Worm (Caenorhabditis elegans): ENCODE results near the gene Y54H5A.2.

The Y54H5A.2 gene

DNA sequence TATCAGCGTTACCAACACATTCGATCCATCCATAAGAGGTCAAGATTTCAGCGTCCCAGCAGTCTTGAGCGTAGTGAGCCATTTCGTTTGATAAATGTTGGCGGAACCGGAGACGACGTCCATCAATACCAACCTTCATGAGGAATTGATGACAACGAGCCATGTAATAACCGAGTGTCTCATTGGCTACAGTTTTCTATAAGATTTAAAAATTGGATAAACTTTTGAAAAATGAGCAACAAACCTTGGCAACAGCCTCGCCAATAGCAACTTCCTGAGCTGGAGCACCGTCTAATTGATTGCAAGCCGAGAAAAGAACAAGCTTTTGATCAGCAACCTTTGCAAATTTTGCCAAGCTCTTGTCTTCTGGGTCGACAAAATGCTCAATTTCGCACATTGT is 11.4 kb upstream of the Y54H5A.2 start:
- TF ChIP-seq ceh-9 (tag; optimal IDR thresholded peaks at IDR 0.05) (no peak), F13H6.1 (tag; optimal IDR thresholded peaks at IDR 0.05) (no peak), madf-2 (tag; optimal IDR thresholded peaks at IDR 0.05) (no peak)

DNA sequence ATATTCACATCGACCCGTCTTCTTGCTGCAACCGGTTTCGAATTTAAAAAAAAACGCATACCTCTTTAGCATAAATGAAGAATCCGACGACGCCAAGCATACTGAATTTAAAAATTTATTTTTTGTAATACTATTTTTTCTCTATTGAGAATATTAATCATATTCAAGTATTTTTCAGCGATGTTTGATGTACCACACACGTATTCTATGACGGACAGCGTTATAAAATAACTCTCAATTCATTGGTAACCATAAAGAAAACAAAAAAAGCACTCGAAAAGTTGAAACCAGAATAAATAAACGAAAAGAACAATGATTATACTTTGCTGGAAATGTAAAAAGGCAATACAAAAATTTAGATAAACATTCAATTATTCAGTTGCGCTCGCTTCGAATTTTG is 10.1 kb upstream of the Y54H5A.2 start, which contains the start of gene T10F2.5:
Gene T10F2.5 (minus strand): TSS at position 101 of the 400 bp plus-strand sequence.
- TF ChIP-seq hlh-8 (tag; optimal IDR thresholded peaks at IDR 0.05) (no peak), che-1 (tag; optimal IDR thresholded peaks at IDR 0.05) (no peak), pros-1 (tag; optimal IDR thresholded peaks at IDR 0.05) (no peak), T23F11.4 (GFP tag; optimal IDR thresholded peaks at IDR 0.05) (no peak), pqm-1 (tag; optimal IDR thresholded peaks at IDR 0.05) (no peak), odd-2 (tag; optimal IDR thresholded peaks at IDR 0.05) (no peak), ceh-24 (tag; optimal IDR thresholded peaks at IDR 0.05) (no peak), lim-6 (tag; optimal IDR thresholded peaks at IDR 0.05) (no peak), madf-2 (tag; optimal IDR thresholded peaks at IDR 0.05) (no peak)

DNA sequence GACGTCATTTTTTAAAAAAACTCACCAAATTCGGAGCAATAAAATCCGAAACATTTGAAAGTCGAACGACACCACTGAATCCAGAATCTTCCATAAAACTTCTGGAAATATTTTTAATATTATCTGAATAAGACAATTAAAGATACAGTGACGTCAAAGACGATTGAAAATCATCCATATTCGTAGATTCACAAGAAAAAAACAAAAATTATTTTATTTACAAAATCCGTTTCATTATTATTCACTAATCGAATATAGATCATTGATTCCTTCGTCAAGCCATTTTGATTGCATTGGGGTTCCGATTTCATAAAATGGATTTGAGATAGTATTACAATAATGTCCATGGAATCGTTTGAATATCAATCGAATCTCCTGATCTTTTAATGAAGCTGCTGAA is 9.3 kb upstream of the Y54H5A.2 start, which contains the start of gene oxy-4:
Gene oxy-4 (minus strand): TSS at position 101 of the 400 bp plus-strand sequence.
- no peak for TF ChIP-seq C38D4.7 (GFP tag; optimal IDR thresholded peaks at IDR 0.05)
- no peak for TF ChIP-seq hlh-30 (tag; optimal IDR thresholded peaks at IDR 0.05; ENCODE audit: insufficient read depth)
- no peak for TF ChIP-seq nfya-1 (tag; optimal IDR thresholded peaks at IDR 0.05)
- TF ChIP-seq ceh-30 (tag; optimal IDR thresholded peaks at IDR 0.05): no peak
- TF ChIP-seq hlh-15 (tag; optimal IDR thresholded peaks at IDR 0.05): no peak
- TF ChIP-seq nhr-232 (tag; optimal IDR thresholded peaks at IDR 0.05): no peak
- TF ChIP-seq mec-3 (tag; optimal IDR thresholded peaks at IDR 0.05; ENCODE audit: borderline replicate concordance): no peak
- no peak for TF ChIP-seq odd-2 (tag; optimal IDR thresholded peaks at IDR 0.05)
- no peak for TF ChIP-seq pat-9 (tag; optimal IDR thresholded peaks at IDR 0.05)
- no peak for TF ChIP-seq tbx-7 (tag; optimal IDR thresholded peaks at IDR 0.05)
- TF ChIP-seq ceh-48 (tag; optimal IDR thresholded peaks at IDR 0.05): no peak
- no peak for TF ChIP-seq Y22D7AL.16 (tag; optimal IDR thresholded peaks at IDR 0.05)
- TF ChIP-seq ceh-31 (tag; optimal IDR thresholded peaks at IDR 0.05): no peak
- TF ChIP-seq ets-4 (tag; optimal IDR thresholded peaks at IDR 0.05): no peak
- no peak for TF ChIP-seq ztf-16 (tag; optimal IDR thresholded peaks at IDR 0.05)

- TF ChIP-seq hlh-15 (tag; optimal IDR thresholded peaks at IDR 0.05) (no peak), hlh-8 (tag; optimal IDR thresholded peaks at IDR 0.05) (no peak), Y22D7AL.16 (tag; optimal IDR thresholded peaks at IDR 0.05) (no peak), ceh-19 (GFP tag; optimal IDR thresholded peaks at IDR 0.05) (no peak), F13H6.1 (tag; optimal IDR thresholded peaks at IDR 0.05) (no peak), pax-1 (tag; optimal IDR thresholded peaks at IDR 0.05) (no peak), pat-9 (tag; optimal IDR thresholded peaks at IDR 0.05) (no peak), ceh-31 (tag; optimal IDR thresholded peaks at IDR 0.05) (no peak), che-1 (tag; optimal IDR thresholded peaks at IDR 0.05) (no peak), fax-1 (tag; optimal IDR thresholded peaks at IDR 0.05) (no peak), eyg-1 (tag; optimal IDR thresholded peaks at IDR 0.05) (no peak), ref-2 (tag; optimal IDR thresholded peaks at IDR 0.05) (no peak), sox-2 (GFP tag; IDR thresholded peaks at IDR 0.05) (no peak)
These were observed 6.0 kb upstream of the Y54H5A.2 start for ce11 chrIII:5155393-5155792.

DNA sequence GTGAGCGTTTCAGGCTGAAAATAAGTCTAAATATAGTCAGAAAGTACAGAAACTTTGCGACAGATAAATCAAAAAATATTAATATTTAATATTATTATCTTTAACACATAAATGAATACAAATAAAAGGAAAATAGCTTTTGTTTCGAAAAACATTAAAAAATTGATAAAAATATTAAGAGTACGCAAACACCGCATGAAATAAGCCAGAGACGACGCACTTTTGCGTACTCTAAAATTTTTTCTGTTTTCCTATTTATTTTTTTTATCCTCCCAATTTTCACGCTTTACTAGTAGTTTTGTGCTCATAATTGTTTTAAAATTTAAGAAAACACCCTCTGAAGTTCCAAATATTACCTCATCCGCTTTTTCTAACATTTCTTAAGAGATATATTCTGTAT is 3.8 kb upstream of the Y54H5A.2 start, which contains the start of the genes rbm-42 and grwd-1:
Gene rbm-42 (minus strand): TSS at position 93 of the 400 bp plus-strand sequence.
Gene grwd-1 (plus strand): TSS at position 328 of the 400 bp plus-strand sequence.
- TF ChIP-seq zip-5 (tag; optimal IDR thresholded peaks at IDR 0.05) (no peak), pros-1 (tag; optimal IDR thresholded peaks at IDR 0.05) (no peak), elt-2 (tag; optimal IDR thresholded peaks at IDR 0.05) (peak; percentile 13), ceh-31 (tag; optimal IDR thresholded peaks at IDR 0.05) (peak; percentile 11)

Data from whole organism, late embryonic.